Worm (Caenorhabditis elegans) whole organism, L4 larva: ENCODE results near the gene fbxa-18.

Experiments
- jun-1 ChIP-seq: fragments of 150-350 bp; optimal IDR thresholded peaks from 2 replicates; lab custom pipeline; 2014; ENCODE audit warnings: missing biosample characterization, missing genetic modification reagents, missing genetic modification characterization
- nhr-237 ChIP-seq: sonication (generic microtip); optimal IDR thresholded peaks from 2 replicates; lab custom pipeline; 2017; ENCODE audit warnings: missing biosample characterization, missing genetic modification characterization
- pha-4 ChIP-seq, 2 experiments: fragments of 150-350 bp in 1 of 2; fragments of 200-800 bp in 1 of 2; sonication (Bioruptor generic) in 1 of 2; IDR thresholded peaks in 1 of 2; optimal IDR thresholded peaks in 1 of 2; 2 replicates each; pipeline versions ENCODE4 v1.3.6 to Lab custom; 2014 to 2022; ENCODE audit warnings: missing genetic modification characterization in 2 of 2, missing genetic modification reagents in 2 of 2, missing biosample characterization in 1 of 2, missing compliant biosample characterization in 1 of 2
- pqm-1 ChIP-seq: sonication (generic microtip); optimal IDR thresholded peaks from 2 replicates; lab custom pipeline; 2017; ENCODE audit warnings: missing biosample characterization, missing genetic modification characterization
- zip-11 ChIP-seq: fragments of 200-800 bp; sonication (Bioruptor generic); IDR thresholded peaks from 2 replicates; pipeline ENCODE4 v1.3.6; 2022; ENCODE audit warnings: missing genetic modification characterization, missing compliant biosample characterization
- ztf-7 ChIP-seq: fragments of 150-350 bp; optimal IDR thresholded peaks from 2 replicates; lab custom pipeline; 2014; ENCODE audit warnings: missing biosample characterization, missing genetic modification characterization

DNA sequence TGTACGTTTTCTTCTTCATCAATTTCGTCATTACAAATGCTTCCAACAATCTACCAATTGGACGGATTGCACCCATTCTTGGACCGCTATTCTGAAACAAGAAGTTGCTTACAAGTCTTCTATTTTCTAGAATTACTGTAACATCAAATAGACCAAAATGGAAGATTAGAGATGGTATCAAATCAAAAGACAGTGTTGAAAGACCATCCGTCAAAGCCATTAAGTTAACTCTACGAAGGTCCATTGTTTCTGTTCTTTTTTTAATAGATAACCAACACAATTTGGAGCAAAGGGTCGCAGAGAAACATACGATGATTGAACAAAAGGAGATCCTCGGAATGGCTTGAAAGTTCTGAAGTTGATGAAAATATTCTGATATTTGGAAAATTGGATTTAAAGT is 2.5 kb downstream of the fbxa-18 start:
- no peak for TF ChIP-seq ztf-7 (tag; lab: Kevin White, UChicago)
- no peak for TF ChIP-seq jun-1
- no peak for TF ChIP-seq pha-4 (GFP tag; IDR thresholded peaks at IDR 0.05; lab: Robert Waterston, UW)
- no peak for TF ChIP-seq pha-4 (tag; optimal IDR thresholded peaks at IDR 0.05; lab: Kevin White, UChicago)
- TF ChIP-seq pqm-1 (tag; lab: Kevin White, UChicago) = no peak
- no peak for TF ChIP-seq nhr-237 (tag; lab: Kevin White, UChicago)
- TF ChIP-seq zip-11 (GFP tag; lab: Robert Waterston, UW) = no peak
